Fruit fly (Drosophila melanogaster) whole organism, embryonic: Measurements from ENCODE around the gene SmydA-9.

ENCODE experiments used
- Ada2b ChIP-seq: fragments of 200-800 bp; sonication (Bioruptor generic); IDR thresholded peaks from 2 replicates; pipeline ENCODE4 v1.3.6; 2022; ENCODE audit warnings: missing biosample characterization, missing genetic modification characterization
- CG10209 ChIP-seq: fragments of 200-800 bp; sonication (Bioruptor generic); optimal IDR thresholded peaks from 3 replicates; lab custom pipeline; 2017; ENCODE audit warnings: missing biosample characterization, mild to moderate bottlenecking, missing genetic modification characterization, missing genetic modification reagents
- CG10462 ChIP-seq: fragments of 200-800 bp; sonication (Bioruptor generic); optimal IDR thresholded peaks from 2 replicates; lab custom pipeline; 2016; ENCODE audit warnings: missing biosample characterization, missing genetic modification characterization
- CG11247 ChIP-seq: fragments of 200-800 bp; sonication (Bioruptor generic); IDR thresholded peaks from 2 replicates; pipeline ENCODE4 v1.3.6; 2022; ENCODE audit warnings: missing biosample characterization, missing genetic modification characterization
- CG12744 ChIP-seq: fragments of 200-800 bp; sonication (Bioruptor generic); optimal IDR thresholded peaks from 2 replicates; lab custom pipeline; 2016; ENCODE audit warnings: missing biosample characterization, missing genetic modification characterization
- CG14441 ChIP-seq: fragments of 200-800 bp; sonication (Bioruptor generic); IDR thresholded peaks from 2 replicates; pipeline ENCODE4 v1.3.6; 2022; ENCODE audit warnings: missing biosample characterization, missing genetic modification characterization
- CG15011 ChIP-seq: fragments of 200-800 bp; sonication (Bioruptor generic); optimal IDR thresholded peaks from 3 replicates; lab custom pipeline; 2018; ENCODE audit warnings: missing biosample characterization, mild to moderate bottlenecking, missing genetic modification characterization
- CG17612 ChIP-seq: fragments of 200-800 bp; sonication (Bioruptor generic); IDR thresholded peaks from 2 replicates; pipeline ENCODE4 v1.3.6; 2022; ENCODE audit warnings: missing biosample characterization, missing genetic modification characterization
- CG17802 ChIP-seq: fragments of 200-800 bp; sonication (Bioruptor generic); optimal IDR thresholded peaks from 2 replicates; lab custom pipeline; 2018; ENCODE audit warnings: missing biosample characterization, mild to moderate bottlenecking, missing genetic modification characterization, moderate library complexity
- CG18011 ChIP-seq: fragments of 200-800 bp; sonication (Bioruptor generic); optimal IDR thresholded peaks from 2 replicates; lab custom pipeline; 2017; ENCODE audit warnings: missing biosample characterization, missing genetic modification characterization, mild to moderate bottlenecking, moderate library complexity, missing genotype
- CG31365 ChIP-seq: fragments of 200-800 bp; sonication (Bioruptor generic); optimal IDR thresholded peaks from 2 replicates; lab custom pipeline; 2018; ENCODE audit warnings: missing biosample characterization, mild to moderate bottlenecking, missing genetic modification characterization
- CG3281 ChIP-seq: fragments of 200-800 bp; sonication (Bioruptor generic); optimal IDR thresholded peaks from 3 replicates; lab custom pipeline; 2017; ENCODE audit warnings: missing biosample characterization, mild to moderate bottlenecking, missing genetic modification characterization
- CG33213 ChIP-seq: fragments of 200-800 bp; sonication (Bioruptor generic); optimal IDR thresholded peaks from 3 replicates; lab custom pipeline; 2016; ENCODE audit warnings: missing biosample characterization, missing genetic modification characterization
- CG4360 ChIP-seq: fragments of 200-800 bp; sonication (Bioruptor generic); IDR thresholded peaks from 2 replicates; pipeline ENCODE4 v1.3.6; 2022; ENCODE audit warnings: missing biosample characterization, missing genetic modification characterization
- CG9817 ChIP-seq: fragments of 200-800 bp; sonication (Bioruptor generic); optimal IDR thresholded peaks from 2 replicates; lab custom pipeline; 2018; ENCODE audit warnings: missing biosample characterization, mild to moderate bottlenecking, missing genetic modification characterization, moderate library complexity
- CHES-1-like ChIP-seq: fragments of 200-800 bp; sonication (Bioruptor generic); optimal IDR thresholded peaks from 2 replicates; lab custom pipeline; 2016; ENCODE audit warnings: missing biosample characterization, missing genetic modification characterization
- CrebB ChIP-seq: fragments of 200-800 bp; sonication (Bioruptor generic); optimal IDR thresholded peaks from 3 replicates; lab custom pipeline; 2018; ENCODE audit warnings: missing biosample characterization, mild to moderate bottlenecking, missing genetic modification characterization
- D ChIP-seq, 2 experiments: fragments of 200-800 bp in 1 of 2; fragments of >200 bp in 1 of 2; sonication (Bioruptor generic) in 1 of 2; optimal IDR thresholded peaks; 2 replicates in 1 of 2; 3 replicates in 1 of 2; lab custom pipeline; 2017; ENCODE audit warnings: mild to moderate bottlenecking in 1 of 2, missing biosample characterization in 1 of 2, missing genetic modification characterization in 1 of 2, missing genetic modification reagents in 1 of 2
- Deaf1 ChIP-seq: fragments of 200-800 bp; optimal IDR thresholded peaks from 3 replicates; lab custom pipeline; 2019; ENCODE audit warnings: missing biosample characterization, mild to moderate bottlenecking, missing genetic modification characterization, moderate library complexity
- Dek ChIP-seq: fragments of 200-800 bp; sonication (Bioruptor generic); optimal IDR thresholded peaks from 3 replicates; lab custom pipeline; 2019; ENCODE audit warnings: missing biosample characterization, mild to moderate bottlenecking, missing genetic modification characterization, moderate library complexity
- Doc2 ChIP-seq: fragments of 200-800 bp; sonication (Bioruptor generic); IDR thresholded peaks from 2 replicates; pipeline ENCODE4 v1.3.6; 2022; ENCODE audit warnings: missing biosample characterization, missing genetic modification characterization
- GATAe ChIP-seq: fragments of 200-800 bp; sonication (Bioruptor generic); conservative IDR thresholded peaks from 2 replicates; pipeline ENCODE4 v1.3.6; 2022; ENCODE audit warnings: missing biosample characterization, missing genetic modification characterization
- HLH4C ChIP-seq: fragments of 200-800 bp; sonication (Bioruptor generic); IDR thresholded peaks from 3 replicates; pipeline ENCODE4 v1.3.6; 2022; ENCODE audit warnings: missing biosample characterization, missing genetic modification characterization; ENCODE audit not compliant: partially characterized antibody
- Hey ChIP-seq: fragments of 200-800 bp; sonication (Bioruptor generic); optimal IDR thresholded peaks from 3 replicates; lab custom pipeline; 2018; ENCODE audit warnings: missing biosample characterization, mild to moderate bottlenecking, missing genetic modification characterization
- Hmx ChIP-seq: fragments of 200-800 bp; sonication (Bioruptor generic); optimal IDR thresholded peaks from 2 replicates; lab custom pipeline; 2016; ENCODE audit warnings: missing biosample characterization, missing genetic modification characterization
- Med ChIP-seq: fragments of 200-800 bp; sonication (Bioruptor generic); peaks from one replicate; lab custom pipeline; 2016; ENCODE audit warnings: missing biosample characterization, missing genetic modification characterization, mild to moderate bottlenecking, inconsistent platforms, moderate library complexity
- Pdp1 ChIP-seq, 2 experiments: fragments of 200-800 bp; sonication (Bioruptor generic); optimal IDR thresholded peaks; 3 replicates each; lab custom pipeline; 2016; ENCODE audit warnings: missing biosample characterization in 2 of 2, missing genetic modification characterization in 2 of 2, mild to moderate bottlenecking in 1 of 2, moderate library complexity in 1 of 2
- Rx ChIP-seq: fragments of 200-800 bp; sonication (Bioruptor generic); IDR thresholded peaks from 2 replicates; pipeline ENCODE4 v1.3.6; 2022; ENCODE audit warnings: missing biosample characterization, missing genetic modification characterization
- Sry-δ ChIP-seq: fragments of 200-800 bp; sonication (Bioruptor generic); optimal IDR thresholded peaks from 2 replicates; lab custom pipeline; 2016; ENCODE audit warnings: missing biosample characterization, missing genetic modification characterization
- ase ChIP-seq: fragments of 200-800 bp; sonication (Bioruptor generic); IDR thresholded peaks from 3 replicates; pipeline ENCODE4 v1.3.6; 2022; ENCODE audit warnings: missing biosample characterization, missing genetic modification characterization
- bigmax ChIP-seq: fragments of 200-800 bp; sonication (Bioruptor generic); optimal IDR thresholded peaks from 2 replicates; lab custom pipeline; 2018; ENCODE audit warnings: missing biosample characterization, mild to moderate bottlenecking, missing genetic modification characterization
- bowl ChIP-seq: fragments of 200-800 bp; sonication (Bioruptor generic); IDR thresholded peaks from 2 replicates; pipeline ENCODE4 v1.3.6; 2022; ENCODE audit warnings: missing biosample characterization, missing genetic modification characterization
- chm ChIP-seq: fragments of 200-800 bp; sonication (Bioruptor generic); IDR thresholded peaks from 2 replicates; pipeline ENCODE4 v1.3.6; 2022; ENCODE audit warnings: missing biosample characterization, missing genetic modification characterization
- croc ChIP-seq: fragments of 200-800 bp; sonication (Bioruptor generic); conservative IDR thresholded peaks from 3 replicates; pipeline ENCODE4 v1.3.6; 2022; ENCODE audit warnings: missing biosample characterization, missing genetic modification characterization
- crp ChIP-seq, 2 experiments: fragments of 200-800 bp; sonication (Bioruptor generic); optimal IDR thresholded peaks; 2 replicates in 1 of 2; 3 replicates in 1 of 2; lab custom pipeline; 2017; ENCODE audit warnings: missing biosample characterization in 2 of 2, missing genetic modification characterization in 2 of 2, mild to moderate bottlenecking in 1 of 2, moderate library complexity in 1 of 2
- dysf ChIP-seq: fragments of 200-800 bp; sonication (Bioruptor generic); IDR thresholded peaks from 3 replicates; pipeline ENCODE4 v1.3.6; 2022; ENCODE audit warnings: missing biosample characterization, missing genetic modification characterization
- fd3F ChIP-seq: fragments of 200-800 bp; sonication (Bioruptor generic); optimal IDR thresholded peaks from 2 replicates; lab custom pipeline; 2018; ENCODE audit warnings: missing biosample characterization, mild to moderate bottlenecking, missing genetic modification characterization, moderate library complexity
- gcm ChIP-seq: fragments of 200-800 bp; sonication (Bioruptor generic); optimal IDR thresholded peaks from 2 replicates; lab custom pipeline; 2019; ENCODE audit warnings: missing biosample characterization, mild to moderate bottlenecking, missing genetic modification characterization, moderate library complexity
- klu ChIP-seq: fragments of 200-800 bp; sonication (Bioruptor generic); IDR thresholded peaks from 2 replicates; pipeline ENCODE4 v1.3.6; 2022; ENCODE audit warnings: missing biosample characterization, missing genetic modification characterization
- lab ChIP-seq: fragments of 200-800 bp; sonication (Bioruptor generic); optimal IDR thresholded peaks from 3 replicates; lab custom pipeline; 2017; ENCODE audit warnings: missing biosample characterization, missing genetic modification characterization, mild to moderate bottlenecking, moderate library complexity, missing genetic modification reagents
- lbe ChIP-seq: fragments of 200-800 bp; sonication (Bioruptor generic); optimal IDR thresholded peaks from 2 replicates; lab custom pipeline; 2016; ENCODE audit warnings: missing biosample characterization, mild to moderate bottlenecking, missing genetic modification characterization
- lilli ChIP-seq: fragments of 200-800 bp; sonication (Bioruptor generic); optimal IDR thresholded peaks from 3 replicates; lab custom pipeline; 2016; ENCODE audit warnings: missing biosample characterization, missing genetic modification characterization
- nerfin-2 ChIP-seq: fragments of 200-800 bp; sonication (Bioruptor generic); IDR thresholded peaks from 2 replicates; pipeline ENCODE4 v1.3.6; 2022; ENCODE audit warnings: missing biosample characterization, missing genetic modification characterization; ENCODE audit not compliant: partially characterized antibody
- phol ChIP-seq: fragments of 200-800 bp; sonication (Bioruptor generic); optimal IDR thresholded peaks from 3 replicates; lab custom pipeline; 2018; ENCODE audit warnings: missing biosample characterization, mild to moderate bottlenecking, missing genetic modification characterization, moderate library complexity
- scrt ChIP-seq: fragments of 200-800 bp; sonication (Bioruptor generic); optimal IDR thresholded peaks from 2 replicates; lab custom pipeline; 2018; ENCODE audit warnings: missing biosample characterization, mild to moderate bottlenecking, missing genetic modification characterization, moderate library complexity
- so ChIP-seq: fragments of 200-800 bp; sonication (Bioruptor generic); IDR thresholded peaks from 3 replicates; pipeline ENCODE4 v1.3.6; 2022; ENCODE audit warnings: missing biosample characterization, missing genetic modification characterization
- sug ChIP-seq: fragments of 200-800 bp; optimal IDR thresholded peaks from 2 replicates; lab custom pipeline; 2019; ENCODE audit warnings: missing biosample characterization, mild to moderate bottlenecking, missing genetic modification characterization, moderate library complexity
- tll ChIP-seq, 2 experiments: fragments of 200-800 bp in 1 of 2; fragments of >200 bp in 1 of 2; sonication (Bioruptor generic) in 1 of 2; optimal IDR thresholded peaks; 2 replicates each; lab custom pipeline; 2017 to 2019; ENCODE audit warnings: missing biosample characterization in 2 of 2, missing genetic modification characterization in 2 of 2, mild to moderate bottlenecking in 1 of 2, moderate library complexity in 1 of 2
- trem ChIP-seq: fragments of 200-800 bp; optimal IDR thresholded peaks from 3 replicates; lab custom pipeline; 2019; ENCODE audit warnings: missing biosample characterization, mild to moderate bottlenecking, missing genetic modification characterization, moderate library complexity
- wdn ChIP-seq: fragments of 200-800 bp; sonication (Bioruptor generic); IDR thresholded peaks from 2 replicates; pipeline ENCODE4 v1.3.6; 2022; ENCODE audit warnings: missing biosample characterization, missing genetic modification characterization
- zfh2 ChIP-seq: fragments of 200-800 bp; sonication (Bioruptor generic); optimal IDR thresholded peaks from 2 replicates; lab custom pipeline; 2016; ENCODE audit warnings: missing biosample characterization, missing genetic modification characterization

The SmydA-9 gene

dm6 chrX:9163110-9163509 lies 47.6 kb downstream of the SmydA-9 start, which contains the start of gene mei-P26 (continued):
- no peak for TF ChIP-seq klu (GFP tag; lab: Robert Waterston, UW)
- TF ChIP-seq CG33213 (GFP tag; lab: Kevin White, UChicago), result no peak
- peak; percentile 52 for TF ChIP-seq phol
- peak; percentile 78 for TF ChIP-seq Sry-δ (GFP tag; lab: Kevin White, UChicago)
- TF ChIP-seq CG9817 (tag; lab: Kevin White, UChicago), result no peak
- peak in 1 of 2 experiments; percentile 26 for TF ChIP-seq Pdp1 (GFP tag; optimal IDR thresholded peaks at IDR 0.05; lab: Kevin White, UChicago)
- no peak for TF ChIP-seq CG12744 (GFP tag; lab: Kevin White, UChicago)
- no peak for TF ChIP-seq Ada2b (GFP tag; lab: Robert Waterston, UW)
- TF ChIP-seq ase (GFP tag; lab: Robert Waterston, UW), result no peak
- no peak for TF ChIP-seq CG10462 (GFP tag; lab: Kevin White, UChicago)
- no peak for TF ChIP-seq scrt (GFP tag; lab: Kevin White, UChicago)
- no peak for TF ChIP-seq bowl
- no peak for TF ChIP-seq CG11247 (GFP tag; lab: Robert Waterston, UW)
- peak; percentile 25 for TF ChIP-seq Med (GFP tag; lab: Kevin White, UChicago)
- no peak for TF ChIP-seq CG31365 (tag; lab: Kevin White, UChicago)
- no peak for TF ChIP-seq croc
- TF ChIP-seq CG4360 (GFP tag; lab: Robert Waterston, UW), result no peak
- TF ChIP-seq Doc2 (GFP tag; lab: Robert Waterston, UW), result no peak
- TF ChIP-seq CG15011 (GFP tag; lab: Kevin White, UChicago), result no peak
- TF ChIP-seq fd3F (GFP tag; lab: Kevin White, UChicago), result no peak
- TF ChIP-seq CG14441 (GFP tag; lab: Robert Waterston, UW), result no peak
- no peak for TF ChIP-seq chm (GFP tag; lab: Robert Waterston, UW)
- TF ChIP-seq lilli (GFP tag; lab: Kevin White, UChicago), result no peak
- TF ChIP-seq CG3281 (GFP tag; lab: Kevin White, UChicago), result no peak
- TF ChIP-seq tll (GFP tag; optimal IDR thresholded peaks at IDR 0.05; lab: Kevin White, UChicago), result no peak
- no peak for TF ChIP-seq Rx (GFP tag; lab: Robert Waterston, UW)
- no peak for TF ChIP-seq CHES-1-like (GFP tag; lab: Kevin White, UChicago)
- no peak for TF ChIP-seq gcm (GFP tag; lab: Kevin White, UChicago)
- no peak for TF ChIP-seq Hmx (GFP tag; lab: Kevin White, UChicago)
- no peak for TF ChIP-seq GATAe (GFP tag; lab: Robert Waterston, UW)
- TF ChIP-seq CG10209, result no peak
- TF ChIP-seq dysf (GFP tag; lab: Robert Waterston, UW), result no peak
- TF ChIP-seq HLH4C (GFP tag; lab: Robert Waterston, UW), result peak; percentile 81
- TF ChIP-seq CG18011, result no peak
- no peak for TF ChIP-seq CG17802
- no peak for TF ChIP-seq bigmax
- TF ChIP-seq CG17612 (GFP tag; lab: Robert Waterston, UW), result no peak
- no peak for TF ChIP-seq sug (tag; lab: Kevin White, UChicago)
- TF ChIP-seq Deaf1 (tag; lab: Kevin White, UChicago), result no peak
- TF ChIP-seq lab (GFP tag; lab: Kevin White, UChicago), result no peak
- no peak for TF ChIP-seq D (optimal IDR thresholded peaks at IDR 0.05; lab: Kevin White, UChicago)
- TF ChIP-seq D (GFP tag; optimal IDR thresholded peaks at IDR 0.05; lab: Kevin White, UChicago), result no peak
- TF ChIP-seq lbe (GFP tag; lab: Kevin White, UChicago), result no peak
- TF ChIP-seq trem (tag; lab: Kevin White, UChicago), result peak; percentile 33
- TF ChIP-seq wdn (GFP tag; lab: Robert Waterston, UW), result no peak
- TF ChIP-seq crp (GFP tag; optimal IDR thresholded peaks at IDR 0.05; lab: Kevin White, UChicago), result peak in 1 of 2 experiments; percentile 12
- TF ChIP-seq zfh2, result no peak
- TF ChIP-seq Hey (tag; lab: Kevin White, UChicago), result no peak
- no peak for TF ChIP-seq so
- TF ChIP-seq Dek (tag; lab: Kevin White, UChicago), result no peak
- TF ChIP-seq CrebB (tag; lab: Kevin White, UChicago), result no peak
- peak; percentile 73 for TF ChIP-seq nerfin-2 (GFP tag; lab: Robert Waterston, UW)
